Worm (Caenorhabditis elegans) whole organism, L4 larva: ENCODE results near the gene flp-7.

Source experiments
- ZK546.5 ChIP-seq, 2 experiments: sonication (generic microtip); optimal IDR thresholded peaks; 2 replicates each; lab custom pipeline; 2017; ENCODE audit warnings: missing biosample characterization in 2 of 2, missing genetic modification characterization in 2 of 2
- aly-2 ChIP-seq: sonication (generic microtip); optimal IDR thresholded peaks from 2 replicates; lab custom pipeline; 2018; ENCODE audit warnings: missing biosample characterization, missing genetic modification characterization
- ceh-32 ChIP-seq: sonication (generic microtip); optimal IDR thresholded peaks from 2 replicates; lab custom pipeline; 2016; ENCODE audit warnings: mild to moderate bottlenecking, missing genetic modification characterization, missing compliant biosample characterization; ENCODE audit not compliant: poor library complexity
- egl-27 ChIP-seq: sonication (generic microtip); optimal IDR thresholded peaks from 3 replicates; lab custom pipeline; 2017; ENCODE audit warnings: missing biosample characterization, missing genetic modification reagents, missing genetic modification characterization
- fos-1 ChIP-seq: fragments of 150-350 bp; optimal IDR thresholded peaks from 2 replicates; lab custom pipeline; 2014; ENCODE audit warnings: missing biosample characterization, missing genetic modification characterization
- hlh-30 ChIP-seq: sonication (generic microtip); optimal IDR thresholded peaks from 2 replicates; lab custom pipeline; 2017; ENCODE audit warnings: antibody characterized with exemption, mild to moderate bottlenecking, missing genetic modification characterization, missing compliant biosample characterization; ENCODE audit not compliant: insufficient read depth
- lim-7 ChIP-seq: fragments of 200-800 bp; sonication (Bioruptor generic); IDR thresholded peaks from 2 replicates; pipeline ENCODE4 v1.3.6; 2022; ENCODE audit warnings: missing genetic modification characterization, missing compliant biosample characterization
- madf-5 ChIP-seq, 2 experiments: fragments of 200-800 bp; sonication (Bioruptor generic); IDR thresholded peaks; 2 replicates each; pipeline ENCODE4 v1.3.6; 2022; ENCODE audit warnings: missing compliant biosample characterization in 2 of 2, missing genetic modification characterization in 2 of 2
- nhr-11 ChIP-seq: fragments of 150-350 bp; optimal IDR thresholded peaks from 2 replicates; lab custom pipeline; 2014; ENCODE audit warnings: missing biosample characterization, missing genetic modification characterization
- nhr-6 ChIP-seq: fragments of 150-350 bp; optimal IDR thresholded peaks from 2 replicates; lab custom pipeline; 2014; ENCODE audit warnings: missing biosample characterization, missing genetic modification characterization
- nhr-77 ChIP-seq: fragments of 150-350 bp; optimal IDR thresholded peaks from 2 replicates; lab custom pipeline; 2014; ENCODE audit warnings: missing biosample characterization, missing genetic modification characterization
- php-3 ChIP-seq: fragments of 200-800 bp; sonication (Bioruptor generic); IDR thresholded peaks from 2 replicates; pipeline ENCODE4 v1.3.6; 2022; ENCODE audit warnings: missing genetic modification reagents, missing genetic modification characterization, missing compliant biosample characterization

ce11 chrX:5862408-5862807, 23.3 kb upstream of the flp-7 start, which contains the start of gene ctbp-1:
- no peak for TF ChIP-seq fos-1
- no peak for TF ChIP-seq madf-5 (GFP tag; IDR thresholded peaks at IDR 0.05; lab: Robert Waterston, UW)
- TF ChIP-seq egl-27 (tag; lab: Kevin White, UChicago): no peak
- no peak for TF ChIP-seq ceh-32 (tag; lab: Kevin White, UChicago)
- TF ChIP-seq nhr-77: no peak
- no peak for TF ChIP-seq ZK546.5 (tag; optimal IDR thresholded peaks at IDR 0.05; lab: Kevin White, UChicago)
- TF ChIP-seq aly-2 (tag; lab: Kevin White, UChicago): no peak
- TF ChIP-seq lim-7 (GFP tag; lab: Robert Waterston, UW): no peak
- TF ChIP-seq hlh-30 (tag; lab: Kevin White, UChicago): no peak
- TF ChIP-seq nhr-6 (tag; lab: Kevin White, UChicago): no peak
- no peak for TF ChIP-seq php-3
- no peak for TF ChIP-seq nhr-11 (tag; lab: Kevin White, UChicago)
